Worm (Caenorhabditis elegans) whole organism, L4 larva: ENCODE data around the gene srw-89.
A peak's percentile ranks its signal among the peaks of the same experiment; 100 is the strongest.

Experiments used
- F44E2.7 ChIP-seq: fragments of 200-800 bp; sonication (Bioruptor generic); IDR thresholded peaks from 2 replicates; pipeline ENCODE4 v2.1.2; 2022; ENCODE audit warnings: missing genetic modification characterization, missing compliant biosample characterization
- F49E8.2 ChIP-seq: sonication (generic microtip); optimal IDR thresholded peaks from 2 replicates; lab custom pipeline; 2016; ENCODE audit warnings: missing compliant biosample characterization, mild to moderate bottlenecking, missing genetic modification characterization, borderline replicate concordance
- Y75B8A.6 ChIP-seq: fragments of 200-800 bp; sonication (Bioruptor generic); IDR thresholded peaks from 2 replicates; pipeline ENCODE4 v1.3.6; 2022; ENCODE audit warnings: missing genetic modification reagents, missing genetic modification characterization, missing compliant biosample characterization
- ama-1 ChIP-seq: fragments of 150-350 bp; optimal IDR thresholded peaks from 2 replicates; lab custom pipeline; 2014; ENCODE audit warnings: inconsistent platforms, mixed read lengths
- ceh-20 ChIP-seq: fragments of 200-800 bp; sonication (Bioruptor generic); IDR thresholded peaks from 2 replicates; pipeline ENCODE4 v1.3.6; 2022; ENCODE audit warnings: missing genetic modification reagents, missing genetic modification characterization, missing compliant biosample characterization
- ctbp-1 ChIP-seq: fragments of 200-800 bp; sonication (Bioruptor generic); IDR thresholded peaks from 2 replicates; pipeline ENCODE4 v1.3.6; 2022; ENCODE audit warnings: missing genetic modification reagents, missing genetic modification characterization, missing compliant biosample characterization
- dve-1 ChIP-seq: sonication (generic microtip); optimal IDR thresholded peaks from 2 replicates; lab custom pipeline; 2017; ENCODE audit warnings: antibody characterized with exemption, mild to moderate bottlenecking, missing genetic modification characterization, missing compliant biosample characterization; ENCODE audit not compliant: insufficient read depth
- lir-3 ChIP-seq: sonication (generic microtip); optimal IDR thresholded peaks from 2 replicates; lab custom pipeline; 2016; ENCODE audit warnings: mild to moderate bottlenecking, missing genetic modification characterization, missing compliant biosample characterization
- mdl-1 ChIP-seq, 2 experiments: fragments of 150-350 bp in 1 of 2; sonication (generic microtip) in 1 of 2; optimal IDR thresholded peaks; 2 replicates each; lab custom pipeline; 2014 to 2017; ENCODE audit warnings: missing biosample characterization in 2 of 2, missing genetic modification characterization in 2 of 2
- nhr-11 ChIP-seq: fragments of 150-350 bp; optimal IDR thresholded peaks from 2 replicates; lab custom pipeline; 2014; ENCODE audit warnings: missing biosample characterization, missing genetic modification characterization
- set-16 ChIP-seq: fragments of 200-800 bp; sonication (Bioruptor generic); IDR thresholded peaks from 2 replicates; pipeline ENCODE4 v1.3.6; 2022; ENCODE audit warnings: missing genetic modification reagents, missing genetic modification characterization, missing compliant biosample characterization
- snpc-4 ChIP-seq: fragments of 150-350 bp; optimal IDR thresholded peaks from 2 replicates; lab custom pipeline; 2014; ENCODE audit warnings: missing biosample characterization, missing genetic modification characterization
- tag-97 ChIP-seq: fragments of 200-800 bp; sonication (Bioruptor generic); IDR thresholded peaks from 2 replicates; pipeline ENCODE4 v1.3.6; 2022; ENCODE audit warnings: missing genetic modification characterization, missing compliant biosample characterization
- unc-62 ChIP-seq, 3 experiments: fragments of 150-350 bp in 1 of 3; sonication (generic microtip); optimal IDR thresholded peaks in 2 of 3; peaks in 1 of 3; 1 replicate in 1 of 3; 2 replicates in 2 of 3; lab custom pipeline; 2014 to 2017; ENCODE audit warnings: missing biosample characterization in 3 of 3, missing genetic modification characterization in 3 of 3, missing genetic modification reagents in 3 of 3, missing genotype in 1 of 3

DNA sequence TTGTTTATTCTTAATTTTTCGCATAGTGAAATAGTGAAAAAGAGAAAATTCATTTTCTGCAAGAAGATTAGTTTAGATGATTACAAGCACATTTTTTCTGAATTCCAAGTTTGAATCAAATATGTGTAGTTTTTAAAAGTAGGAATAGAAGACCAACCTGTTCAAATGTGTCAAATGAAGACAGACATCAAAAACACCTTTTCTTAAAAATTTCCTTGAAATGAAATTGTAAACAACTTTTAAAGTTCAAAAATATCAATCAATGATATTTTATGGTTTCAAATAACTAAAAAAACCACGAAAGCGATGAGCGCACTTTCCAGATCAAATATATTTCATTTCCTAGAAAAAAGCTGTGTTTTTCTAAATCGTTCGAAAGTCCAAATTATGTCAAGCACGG, 35.2 kb upstream of the srw-89 start, which contains the start of gene nlp-30:
- TF ChIP-seq ama-1 (lab: Kevin White, UChicago) (no peak), set-16 (GFP tag; lab: Robert Waterston, UW) (no peak), snpc-4 (tag; lab: Kevin White, UChicago) (no peak), dve-1 (tag; lab: Kevin White, UChicago) (no peak), lir-3 (tag; lab: Kevin White, UChicago) (no peak), ceh-20 (GFP tag; lab: Robert Waterston, UW) (no peak), F49E8.2 (no peak), nhr-11 (tag; lab: Kevin White, UChicago) (no peak), Y75B8A.6 (GFP tag; lab: Robert Waterston, UW) (no peak), F44E2.7 (GFP tag; lab: Robert Waterston, UW) (no peak), unc-62 (GFP tag; optimal IDR thresholded peaks at IDR 0.05 in 1 of 2; lab: Kevin White, UChicago) (peak in 1 of 2 experiments; percentile 62), unc-62 (tag; optimal IDR thresholded peaks at IDR 0.05; lab: Kevin White, UChicago) (no peak), mdl-1 (tag; optimal IDR thresholded peaks at IDR 0.05; lab: Kevin White, UChicago) (no peak), tag-97 (GFP tag; lab: Robert Waterston, UW) (no peak), ctbp-1 (no peak)
